Worm (Caenorhabditis elegans) whole organism, L3 larva: ENCODE data around the gene str-250.
A peak's percentile ranks its signal among the peaks of the same experiment; 100 is the strongest.

ENCODE experiments used
- R02D3.7 ChIP-seq: fragments of 150-350 bp; optimal IDR thresholded peaks from 2 replicates; lab custom pipeline; 2014; ENCODE audit warnings: missing biosample characterization, missing genetic modification characterization
- ZK546.5 ChIP-seq: sonication (generic microtip); optimal IDR thresholded peaks from 2 replicates; lab custom pipeline; 2017; ENCODE audit warnings: missing biosample characterization, missing genetic modification characterization
- aly-2 ChIP-seq: fragments of 150-350 bp; optimal IDR thresholded peaks from 2 replicates; lab custom pipeline; 2014; ENCODE audit warnings: missing biosample characterization, missing genetic modification characterization
- ama-1 ChIP-seq: fragments of 150-350 bp; optimal IDR thresholded peaks from 2 replicates; lab custom pipeline; 2018
- ceh-16 ChIP-seq: sonication (generic microtip); optimal IDR thresholded peaks from 2 replicates; lab custom pipeline; 2017; ENCODE audit warnings: missing biosample characterization, missing genetic modification characterization
- ceh-28 ChIP-seq: fragments of 150-350 bp; optimal IDR thresholded peaks from 2 replicates; lab custom pipeline; 2014; ENCODE audit warnings: missing biosample characterization, missing genetic modification reagents, missing genetic modification characterization
- ceh-9 ChIP-seq: sonication (generic microtip); optimal IDR thresholded peaks from 2 replicates; lab custom pipeline; 2018; ENCODE audit warnings: missing biosample characterization, missing genetic modification characterization
- daf-12 ChIP-seq: fragments of 150-350 bp; optimal IDR thresholded peaks from 2 replicates; lab custom pipeline; 2014; ENCODE audit warnings: missing biosample characterization, missing genetic modification reagents, missing genetic modification characterization
- egl-27 ChIP-seq: sonication (generic microtip); optimal IDR thresholded peaks from 4 replicates; lab custom pipeline; 2017; ENCODE audit warnings: missing biosample characterization, missing genetic modification reagents, missing genetic modification characterization
- egl-5 ChIP-seq: fragments of 150-350 bp; optimal IDR thresholded peaks from 2 replicates; lab custom pipeline; 2017; ENCODE audit warnings: missing biosample characterization, missing genetic modification reagents, missing genetic modification characterization, inconsistent platforms
- elt-2 ChIP-seq: sonication (generic microtip); optimal IDR thresholded peaks from 2 replicates; lab custom pipeline; 2016; ENCODE audit warnings: missing genetic modification reagents, mild to moderate bottlenecking, missing genetic modification characterization, missing compliant biosample characterization
- elt-3 ChIP-seq, 3 experiments: fragments of 150-350 bp in 1 of 3; sonication (generic microtip) in 2 of 3; optimal IDR thresholded peaks; 2 replicates in 2 of 3; 4 replicates in 1 of 3; lab custom pipeline; 2014 to 2017; ENCODE audit warnings: missing biosample characterization in 3 of 3, missing genetic modification characterization in 3 of 3
- eor-1 ChIP-seq, 2 experiments: fragments of 150-350 bp; optimal IDR thresholded peaks; 2 replicates each; lab custom pipeline; 2014 to 2018; ENCODE audit warnings: missing biosample characterization in 2 of 2, missing genetic modification characterization in 2 of 2
- fkh-10 ChIP-seq: sonication (generic microtip); optimal IDR thresholded peaks from 2 replicates; lab custom pipeline; 2017; ENCODE audit warnings: missing biosample characterization, missing genetic modification reagents, missing genetic modification characterization
- fkh-2 ChIP-seq: fragments of 150-350 bp; optimal IDR thresholded peaks from 2 replicates; lab custom pipeline; 2014; ENCODE audit warnings: missing biosample characterization, missing genetic modification reagents, missing genetic modification characterization
- fos-1 ChIP-seq: fragments of 150-350 bp; optimal IDR thresholded peaks from 2 replicates; lab custom pipeline; 2014; ENCODE audit warnings: missing biosample characterization, missing genetic modification characterization
- hmg-11 ChIP-seq: sonication (generic microtip); optimal IDR thresholded peaks from 2 replicates; lab custom pipeline; 2016; ENCODE audit warnings: missing genetic modification characterization, missing compliant biosample characterization
- jun-1 ChIP-seq: fragments of 150-350 bp; optimal IDR thresholded peaks from 2 replicates; lab custom pipeline; 2014; ENCODE audit warnings: missing biosample characterization, missing genetic modification reagents, missing genetic modification characterization
- lin-39 ChIP-seq: fragments of 150-350 bp; optimal IDR thresholded peaks from 2 replicates; lab custom pipeline; 2018; ENCODE audit warnings: missing biosample characterization, missing genetic modification reagents, missing genetic modification characterization
- lsy-12 ChIP-seq: sonication (generic microtip); optimal IDR thresholded peaks from 2 replicates; lab custom pipeline; 2016; ENCODE audit warnings: mild to moderate bottlenecking, missing genetic modification characterization, missing compliant biosample characterization
- mdl-1 ChIP-seq: fragments of 150-350 bp; optimal IDR thresholded peaks from 2 replicates; lab custom pipeline; 2014; ENCODE audit warnings: missing biosample characterization, missing genetic modification characterization
- mml-1 ChIP-seq: fragments of 150-350 bp; sonication (generic microtip); optimal IDR thresholded peaks from 3 replicates; lab custom pipeline; 2014; ENCODE audit warnings: missing biosample characterization, missing genetic modification characterization
- nfya-1 ChIP-seq: sonication (generic microtip); optimal IDR thresholded peaks from 2 replicates; lab custom pipeline; 2017; ENCODE audit warnings: missing genetic modification characterization, mild to moderate bottlenecking, missing compliant biosample characterization, antibody characterized with exemption, moderate library complexity; ENCODE audit not compliant: insufficient read depth
- nhr-11 ChIP-seq: fragments of 150-350 bp; optimal IDR thresholded peaks from 2 replicates; lab custom pipeline; 2014; ENCODE audit warnings: missing biosample characterization, missing genetic modification characterization
- nhr-12 ChIP-seq: fragments of 150-350 bp; optimal IDR thresholded peaks from 2 replicates; lab custom pipeline; 2014; ENCODE audit warnings: missing biosample characterization, missing genetic modification characterization
- nhr-23 ChIP-seq: fragments of 150-350 bp; optimal IDR thresholded peaks from 2 replicates; lab custom pipeline; 2014; ENCODE audit warnings: missing biosample characterization, missing genetic modification reagents, missing genetic modification characterization
- nhr-25 ChIP-seq: sonication (generic microtip); optimal IDR thresholded peaks from 2 replicates; lab custom pipeline; 2017; ENCODE audit warnings: missing biosample characterization, missing genetic modification characterization
- nhr-43 ChIP-seq: sonication (generic microtip); optimal IDR thresholded peaks from 2 replicates; lab custom pipeline; 2016; ENCODE audit warnings: mild to moderate bottlenecking, missing genetic modification characterization, missing compliant biosample characterization; ENCODE audit not compliant: poor library complexity, severe bottlenecking
- nhr-77 ChIP-seq: fragments of 150-350 bp; optimal IDR thresholded peaks from 2 replicates; lab custom pipeline; 2014; ENCODE audit warnings: missing biosample characterization, missing genetic modification characterization
- pha-4 ChIP-seq: fragments of 150-350 bp; optimal IDR thresholded peaks from 2 replicates; lab custom pipeline; 2014; ENCODE audit warnings: missing biosample characterization, missing genetic modification reagents, missing genetic modification characterization
- pqm-1 ChIP-seq: fragments of 150-350 bp; optimal IDR thresholded peaks from 2 replicates; lab custom pipeline; 2017; ENCODE audit warnings: missing biosample characterization, missing genetic modification characterization, inconsistent platforms
- skn-1 ChIP-seq: fragments of 150-350 bp; optimal IDR thresholded peaks from 2 replicates; lab custom pipeline; 2014; ENCODE audit warnings: missing biosample characterization, missing genetic modification characterization
- snpc-4 ChIP-seq: fragments of 150-350 bp; optimal IDR thresholded peaks from 2 replicates; lab custom pipeline; 2014; ENCODE audit warnings: missing biosample characterization, missing genetic modification characterization
- tbx-2 ChIP-seq: sonication (generic microtip); optimal IDR thresholded peaks from 2 replicates; lab custom pipeline; 2016; ENCODE audit warnings: mild to moderate bottlenecking, missing genetic modification characterization, missing compliant biosample characterization
- unc-39 ChIP-seq: sonication (generic microtip); optimal IDR thresholded peaks from 4 replicates; lab custom pipeline; 2017; ENCODE audit warnings: missing biosample characterization, missing genetic modification characterization
- ztf-11 ChIP-seq: fragments of 150-350 bp; optimal IDR thresholded peaks from 2 replicates; lab custom pipeline; 2014; ENCODE audit warnings: missing biosample characterization, missing genetic modification characterization

The str-250 gene

ce11 chrV:13935423-13935822 is 17.0 kb downstream of the str-250 start:
- TF ChIP-seq egl-5 (tag; lab: Kevin White, UChicago) = no peak
- no peak for TF ChIP-seq elt-2 (tag; lab: Kevin White, UChicago)
- TF ChIP-seq elt-3 (tag; optimal IDR thresholded peaks at IDR 0.05; lab: Kevin White, UChicago) = peak in 1 of 3 experiments; percentile 42

ce11 chrV:13936052-13936451 is 17.6 kb downstream of the str-250 start:
- TF ChIP-seq nhr-43 (tag; lab: Kevin White, UChicago) = peak; percentile 49
- TF ChIP-seq elt-3 (tag; optimal IDR thresholded peaks at IDR 0.05; lab: Kevin White, UChicago) = peak in 1 of 3 experiments; percentile 27
- TF ChIP-seq ama-1 (lab: Kevin White, UChicago) = no peak
- TF ChIP-seq nhr-11 (tag; lab: Kevin White, UChicago) = no peak
- no peak for TF ChIP-seq daf-12 (tag; lab: Kevin White, UChicago)
- TF ChIP-seq ceh-9 = no peak
- TF ChIP-seq egl-5 (tag; lab: Kevin White, UChicago) = no peak
- TF ChIP-seq nhr-77 (tag; lab: Kevin White, UChicago) = no peak
- peak; percentile 29 for TF ChIP-seq nhr-23
- no peak for TF ChIP-seq ceh-16
- no peak for TF ChIP-seq fkh-10
- no peak for TF ChIP-seq tbx-2 (tag; lab: Kevin White, UChicago)
- TF ChIP-seq R02D3.7 (tag; lab: Kevin White, UChicago) = no peak
- no peak for TF ChIP-seq elt-2 (tag; lab: Kevin White, UChicago)
- TF ChIP-seq nhr-25 (tag; lab: Kevin White, UChicago) = peak; percentile 16
- TF ChIP-seq skn-1 (tag; lab: Kevin White, UChicago) = no peak
- TF ChIP-seq ztf-11 (tag; lab: Kevin White, UChicago) = no peak

DNA sequence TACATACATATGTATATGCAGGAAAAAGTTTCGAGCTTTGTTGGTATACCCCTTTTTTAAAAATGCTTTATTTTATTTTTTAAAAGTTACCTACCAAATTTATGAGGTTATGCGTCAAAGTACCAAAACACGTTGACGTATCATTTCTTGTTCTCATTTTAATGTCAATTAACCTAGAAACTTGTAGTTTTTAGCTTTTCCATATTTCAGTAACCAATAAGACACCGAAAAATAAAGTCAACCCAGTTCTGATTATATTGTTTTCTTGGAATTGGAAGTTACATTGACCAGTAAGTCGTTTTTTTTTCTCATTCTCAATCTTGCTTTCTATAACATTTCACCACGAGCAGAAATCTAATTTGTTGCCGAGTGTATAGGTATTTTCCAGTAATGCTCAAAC is 18.4 kb downstream of the str-250 start, which contains the start of gene srw-145:
srw-145 (plus strand) TSS at position 301 of the 400 bp plus-strand sequence.
- peak; percentile 62 for TF ChIP-seq nhr-11 (tag; lab: Kevin White, UChicago)
- TF ChIP-seq jun-1 (tag; lab: Kevin White, UChicago) = no peak
- no peak for TF ChIP-seq tbx-2 (tag; lab: Kevin White, UChicago)
- TF ChIP-seq, all 47 proteins: peak for 1

DNA sequence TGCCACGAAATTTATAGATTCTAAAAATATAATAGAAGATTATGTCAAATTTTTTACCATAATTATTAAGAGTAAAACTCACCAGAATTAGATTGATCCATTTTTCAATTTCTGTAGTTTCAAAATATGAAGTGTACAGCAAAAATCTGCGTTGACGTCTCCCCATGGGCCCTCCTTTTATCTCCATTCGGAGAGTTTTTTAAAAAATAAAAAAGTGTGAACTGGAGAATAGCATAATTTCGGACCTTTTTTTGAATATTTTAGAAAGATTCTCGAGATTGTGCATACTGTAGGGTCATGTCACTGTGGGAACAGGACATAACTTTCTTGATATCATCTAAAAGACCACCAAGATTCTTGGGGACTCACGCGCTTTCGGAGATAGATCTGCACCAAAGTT is 23.6 kb downstream of the str-250 start, which contains the start of gene dpr-1:
dpr-1 (minus strand) TSS at position 101 of the 400 bp plus-strand sequence.
- no peak for TF ChIP-seq aly-2 (tag; lab: Kevin White, UChicago)
- no peak for TF ChIP-seq elt-3 (tag; optimal IDR thresholded peaks at IDR 0.05; lab: Kevin White, UChicago)
- no peak for TF ChIP-seq unc-39 (tag; lab: Kevin White, UChicago)
- TF ChIP-seq nhr-77 (tag; lab: Kevin White, UChicago) = no peak
- no peak for TF ChIP-seq daf-12 (tag; lab: Kevin White, UChicago)
- TF ChIP-seq mdl-1 = no peak
- TF ChIP-seq hmg-11 (tag; lab: Kevin White, UChicago) = no peak
- TF ChIP-seq lsy-12 (tag; lab: Kevin White, UChicago) = no peak
- no peak for TF ChIP-seq ama-1 (lab: Kevin White, UChicago)
- no peak for TF ChIP-seq snpc-4
- TF ChIP-seq eor-1 (tag; optimal IDR thresholded peaks at IDR 0.05; lab: Kevin White, UChicago) = no peak
- no peak for TF ChIP-seq ceh-28
- no peak for TF ChIP-seq ZK546.5 (tag; lab: Kevin White, UChicago)
- TF ChIP-seq fos-1 (tag; lab: Kevin White, UChicago) = no peak
- no peak for TF ChIP-seq lin-39 (tag; lab: Kevin White, UChicago)
- TF ChIP-seq jun-1 (tag; lab: Kevin White, UChicago) = no peak
- TF ChIP-seq pqm-1 (tag; lab: Kevin White, UChicago) = no peak
- no peak for TF ChIP-seq skn-1 (tag; lab: Kevin White, UChicago)
- TF ChIP-seq nfya-1 (tag; lab: Kevin White, UChicago) = no peak

- TF ChIP-seq eor-1 (tag; optimal IDR thresholded peaks at IDR 0.05; lab: Kevin White, UChicago) (no peak), nhr-12 (tag; lab: Kevin White, UChicago) (no peak), nhr-23 (no peak), ceh-9 (no peak), ZK546.5 (tag; lab: Kevin White, UChicago) (no peak), ztf-11 (tag; lab: Kevin White, UChicago) (no peak), ama-1 (lab: Kevin White, UChicago) (no peak), egl-27 (tag; lab: Kevin White, UChicago) (no peak), lsy-12 (tag; lab: Kevin White, UChicago) (no peak), nhr-25 (tag; lab: Kevin White, UChicago) (no peak), mml-1 (tag; lab: Kevin White, UChicago) (no peak), pha-4 (no peak), fkh-2 (tag; lab: Kevin White, UChicago) (no peak)
Observed at ce11 chrV:13946385-13947019, 28.1 kb downstream of the str-250 start, which contains the start of the genes srx-10 and clec-226. TSS of gene srx-10 (minus strand) at chrV:13946485. TSS of gene clec-226 (plus strand) at chrV:13946969.
